Worm (Caenorhabditis elegans): Measurements from ENCODE around the gene pqe-1.

DNA sequence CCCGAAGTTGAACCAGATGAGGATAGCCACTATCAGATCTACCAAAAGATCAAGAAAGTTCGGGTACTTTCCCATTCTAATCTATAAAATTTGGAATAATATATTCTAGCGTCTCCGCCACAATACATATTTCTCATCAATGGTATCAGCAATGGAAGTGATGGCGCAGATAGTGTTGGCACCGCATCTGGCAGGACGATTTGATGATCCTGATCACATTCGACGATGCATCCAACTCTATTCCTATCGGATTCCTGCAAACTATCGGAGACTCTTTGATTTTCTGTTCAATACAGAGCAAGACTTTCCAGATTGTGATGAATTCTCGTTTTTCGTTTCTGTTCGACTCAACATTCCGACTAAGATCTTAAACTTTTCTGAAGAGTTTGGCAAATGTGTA lies 18.3 kb downstream of the pqe-1 start:
- TF ChIP-seq hlh-30 (tag; optimal IDR thresholded peaks at IDR 0.05; ENCODE audit: insufficient read depth): no peak
- TF ChIP-seq jun-1 (tag; optimal IDR thresholded peaks at IDR 0.05): no peak
- no peak for TF ChIP-seq aly-2 (tag; optimal IDR thresholded peaks at IDR 0.05)
- no peak for TF ChIP-seq nhr-6 (tag; optimal IDR thresholded peaks at IDR 0.05)
- no peak for TF ChIP-seq T20F7.1 (GFP tag; optimal IDR thresholded peaks at IDR 0.05)
- TF ChIP-seq daf-19 (GFP tag; conservative IDR thresholded peaks at IDR 0.05): no peak
- no peak for TF ChIP-seq mdl-1 (tag; optimal IDR thresholded peaks at IDR 0.05)
- no peak for TF ChIP-seq ZK546.5 (tag; optimal IDR thresholded peaks at IDR 0.05)
- no peak for TF ChIP-seq ceh-44 (GFP tag; IDR thresholded peaks at IDR 0.05)

Data from whole organism, L4 larva.